Worm (Caenorhabditis elegans): Measurements from ENCODE around the gene ZK1127.12.

ZK1127.12 gene

ce11 chrII:7022370-7023001 is 29.4 kb upstream of the ZK1127.12 start, which contains the start of the genes lst-6 and lst-5 (continued):
- TF ChIP-seq rbr-2 (tag; optimal IDR thresholded peaks at IDR 0.05) (peak; percentile 70), nhr-6 (tag; optimal IDR thresholded peaks at IDR 0.05) (no peak), egl-27 (tag; optimal IDR thresholded peaks at IDR 0.05) (no peak), lin-38 (GFP tag; IDR thresholded peaks at IDR 0.05) (peak; percentile 81), mxl-3 (GFP tag; optimal IDR thresholded peaks at IDR 0.05) (peak; percentile 19), snpc-1.2 (GFP tag; IDR thresholded peaks at IDR 0.05) (no peak), lin-13 (GFP tag; optimal IDR thresholded peaks at IDR 0.05) (peak; percentile 6), hlh-11 (tag; optimal IDR thresholded peaks at IDR 0.05) (peak; percentile 73), lin-15B (tag; optimal IDR thresholded peaks at IDR 0.05) (no peak), nhr-77 (tag; optimal IDR thresholded peaks at IDR 0.05) (no peak), Y75B8A.6 (GFP tag; IDR thresholded peaks at IDR 0.05) (no peak), T26A8.4 (GFP tag; IDR thresholded peaks at IDR 0.05) (no peak), lin-1 (GFP tag; IDR thresholded peaks at IDR 0.05) (0 out of 2 replicates have a peak, but pooled peaks have one; percentile 16), daf-12 (tag; optimal IDR thresholded peaks at IDR 0.05) (no peak), pqm-1 (tag; optimal IDR thresholded peaks at IDR 0.05) (peak; percentile 68), ctbp-1 (GFP tag; IDR thresholded peaks at IDR 0.05) (no peak), lin-39 (tag; optimal IDR thresholded peaks at IDR 0.05) (no peak), ceh-82 (tag; optimal IDR thresholded peaks at IDR 0.05) (no peak), tag-97 (GFP tag; IDR thresholded peaks at IDR 0.05) (no peak), D1046.2 (GFP tag; IDR thresholded peaks at IDR 0.05) (no peak), fkh-10 (GFP tag; optimal IDR thresholded peaks at IDR 0.05) (peak; percentile 53), zfp-2 (tag; optimal IDR thresholded peaks at IDR 0.05) (no peak), mdt-29 (GFP tag; IDR thresholded peaks at IDR 0.05) (no peak), madf-9 (GFP tag; conservative IDR thresholded peaks at IDR 0.05) (no peak), nhr-10 (tag; optimal IDR thresholded peaks at IDR 0.05) (no peak), zip-11 (GFP tag; IDR thresholded peaks at IDR 0.05) (no peak), skn-1 (tag; optimal IDR thresholded peaks at IDR 0.05) (no peak)

- TF ChIP-seq nhr-48 (tag; optimal IDR thresholded peaks at IDR 0.05) = no peak
- TF ChIP-seq hif-1 (tag; optimal IDR thresholded peaks at IDR 0.05) = peak in 1 of 2 experiments; percentile 6
- no peak for TF ChIP-seq duxl-1 (tag; optimal IDR thresholded peaks at IDR 0.05; ENCODE audit: poor library complexity)
- TF ChIP-seq nhr-6 (tag; optimal IDR thresholded peaks at IDR 0.05) = peak; percentile 43
- TF ChIP-seq Y75B8A.6 (GFP tag; IDR thresholded peaks at IDR 0.05) = no peak
- TF ChIP-seq dpl-1 (GFP tag; optimal IDR thresholded peaks at IDR 0.05) = peak; percentile 25
- TF ChIP-seq hlh-30 (tag; optimal IDR thresholded peaks at IDR 0.05; ENCODE audit: insufficient read depth) = peak; percentile 19
- TF ChIP-seq pqm-1 (tag; optimal IDR thresholded peaks at IDR 0.05) = peak; percentile 76
- TF ChIP-seq mep-1 (tag; optimal IDR thresholded peaks at IDR 0.05) = peak; percentile 61
- peak; percentile 67 for TF ChIP-seq T20F7.1 (GFP tag; optimal IDR thresholded peaks at IDR 0.05)
- peak; percentile 94 for TF ChIP-seq zip-2 (tag; optimal IDR thresholded peaks at IDR 0.05)
- TF ChIP-seq arid-1 (GFP tag; conservative IDR thresholded peaks at IDR 0.05) = no peak
- TF ChIP-seq hlh-11 (tag; optimal IDR thresholded peaks at IDR 0.05) = peak; percentile 56
- TF ChIP-seq lin-38 (GFP tag; IDR thresholded peaks at IDR 0.05) = peak; percentile 90
- peak; percentile 50 for TF ChIP-seq mes-2 (tag; optimal IDR thresholded peaks at IDR 0.05; ENCODE audit: poor library complexity, severe bottlenecking)
- peak; percentile 19 for TF ChIP-seq rbr-2 (tag; optimal IDR thresholded peaks at IDR 0.05)
- TF ChIP-seq nhr-28 (tag; optimal IDR thresholded peaks at IDR 0.05) = peak; percentile 69
- TF ChIP-seq ZK337.2 (GFP tag; IDR thresholded peaks at IDR 0.05) = no peak
- TF ChIP-seq mdl-1 (tag; optimal IDR thresholded peaks at IDR 0.05) = no peak
- no peak for TF ChIP-seq pha-4 (GFP tag; IDR thresholded peaks at IDR 0.05)
- peak; percentile 24 for TF ChIP-seq pha-4 (tag; optimal IDR thresholded peaks at IDR 0.05)
- peak in 1 of 2 experiments; percentile 83 for TF ChIP-seq lsy-2 (tag; optimal IDR thresholded peaks at IDR 0.05)
- TF ChIP-seq php-3 (GFP tag; IDR thresholded peaks at IDR 0.05) = peak; percentile 70
- no peak for TF ChIP-seq spr-3 (GFP tag; optimal IDR thresholded peaks at IDR 0.05)
- no peak for TF ChIP-seq nhr-76 (tag; optimal IDR thresholded peaks at IDR 0.05)
- peak; percentile 29 for TF ChIP-seq nhr-11 (tag; optimal IDR thresholded peaks at IDR 0.05)
- peak; percentile 63 for TF ChIP-seq dmd-6 (GFP tag; IDR thresholded peaks at IDR 0.05)
Observed at ce11 chrII:7024897-7025852, 26.7 kb upstream of the ZK1127.12 start, which contains the start of gene znf-598. Gene znf-598, plus strand, starts transcription at chrII:7025802.

All from whole organism, L4 larva.